Fruit fly (Drosophila melanogaster) whole organism, wandering third instar larva: ENCODE measurements around the gene Nhe3.

Experiments used
- Abd-B ChIP-seq: fragments of >200 bp; optimal IDR thresholded peaks from 2 replicates; lab custom pipeline; 2017; ENCODE audit warnings: missing biosample characterization, missing genetic modification characterization
- CrebA ChIP-seq: fragments of 200-800 bp; sonication (Bioruptor generic); optimal IDR thresholded peaks from 2 replicates; lab custom pipeline; 2016; ENCODE audit warnings: missing biosample characterization, mild to moderate bottlenecking, missing genetic modification characterization, borderline replicate concordance
- Dfd ChIP-seq: fragments of >200 bp; optimal IDR thresholded peaks from 2 replicates; lab custom pipeline; 2017; ENCODE audit warnings: missing biosample characterization, missing genetic modification characterization
- Dif ChIP-seq: fragments of 200-275, 200-300 bp; sonication (Bioruptor generic); optimal IDR thresholded peaks from 2 replicates; lab custom pipeline; 2018; ENCODE audit warnings: missing biosample characterization, missing genetic modification characterization; ENCODE audit not compliant: partially characterized antibody
- GATAd ChIP-seq: sonication (Bioruptor generic); optimal IDR thresholded peaks from 2 replicates; lab custom pipeline; 2016; ENCODE audit warnings: missing biosample characterization, missing genetic modification characterization
- HLH106 ChIP-seq: fragments of 200-800 bp; optimal IDR thresholded peaks from 3 replicates; lab custom pipeline; 2019; ENCODE audit warnings: missing biosample characterization, mild to moderate bottlenecking, missing genetic modification characterization, moderate library complexity
- Hnf4 ChIP-seq: fragments of 200-800 bp; sonication (Bioruptor generic); optimal IDR thresholded peaks from 2 replicates; lab custom pipeline; 2016; ENCODE audit warnings: missing biosample characterization, mild to moderate bottlenecking, missing genetic modification characterization
- Hr78 ChIP-seq: fragments of >200 bp; optimal IDR thresholded peaks from 2 replicates; lab custom pipeline; 2017; ENCODE audit warnings: missing biosample characterization, missing genetic modification characterization
- Hr83 ChIP-seq: fragments of 200-300 bp; sonication (Bioruptor generic); optimal IDR thresholded peaks from 2 replicates; lab custom pipeline; 2016; ENCODE audit warnings: missing biosample characterization, mild to moderate bottlenecking, missing genetic modification characterization, moderate library complexity; ENCODE audit not compliant: poor library complexity, severe bottlenecking
- Mio ChIP-seq: sonication (Bioruptor generic); optimal IDR thresholded peaks from 2 replicates; lab custom pipeline; 2016; ENCODE audit warnings: missing biosample characterization, missing genetic modification characterization
- Myc ChIP-seq: fragments of >200 bp; optimal IDR thresholded peaks from 2 replicates; lab custom pipeline; 2017
- N ChIP-seq: fragments of >200 bp; optimal IDR thresholded peaks from 2 replicates; lab custom pipeline; 2018; ENCODE audit warnings: missing biosample characterization, missing external identifiers, missing genetic modification characterization
- OdsH ChIP-seq: fragments of 200-800 bp; sonication (Bioruptor generic); optimal IDR thresholded peaks from 2 replicates; lab custom pipeline; 2016; ENCODE audit warnings: missing biosample characterization, mild to moderate bottlenecking, missing genetic modification characterization
- Rel ChIP-seq, 2 experiments: fragments of 200-800 bp; sonication (Bioruptor generic) in 1 of 2; optimal IDR thresholded peaks; 2 replicates in 1 of 2; 3 replicates in 1 of 2; lab custom pipeline; 2016 to 2019; ENCODE audit warnings: mild to moderate bottlenecking in 2 of 2, missing biosample characterization in 2 of 2, missing genetic modification characterization in 2 of 2, moderate library complexity in 1 of 2
- Sp1 ChIP-seq: fragments of 200-800 bp; sonication (Bioruptor generic); optimal IDR thresholded peaks from 3 replicates; lab custom pipeline; 2019; ENCODE audit warnings: missing biosample characterization, mild to moderate bottlenecking, missing genetic modification characterization, moderate library complexity
- dl ChIP-seq, 2 experiments: fragments of 175-275, 200-275 bp in 1 of 2; fragments of 200-275 bp in 1 of 2; sonication (Bioruptor generic); optimal IDR thresholded peaks; lab custom pipeline; 2018; ENCODE audit warnings: mild to moderate bottlenecking in 2 of 2, missing biosample characterization in 2 of 2, missing genetic modification characterization in 2 of 2, moderate library complexity in 2 of 2; ENCODE audit not compliant: partially characterized antibody in 2 of 2, insufficient read depth in 1 of 2
- dmrt93B ChIP-seq: fragments of 200-800 bp; sonication (Bioruptor generic); optimal IDR thresholded peaks from 2 replicates; lab custom pipeline; 2018; ENCODE audit warnings: missing biosample characterization, mild to moderate bottlenecking, missing genetic modification characterization
- foxo ChIP-seq, 2 experiments: fragments of 200-800 bp; sonication (Bioruptor generic); optimal IDR thresholded peaks; 2 replicates in 1 of 2; 3 replicates in 1 of 2; lab custom pipeline; 2016 to 2017; ENCODE audit warnings: missing biosample characterization in 2 of 2, missing genetic modification characterization in 2 of 2
- fru ChIP-seq: fragments of 200-800 bp; sonication (Bioruptor generic); optimal IDR thresholded peaks from 3 replicates; lab custom pipeline; 2016; ENCODE audit warnings: missing biosample characterization, mild to moderate bottlenecking, missing genetic modification characterization
- h ChIP-seq: fragments of 200-800 bp; sonication (Bioruptor generic); optimal IDR thresholded peaks from 3 replicates; lab custom pipeline; 2016; ENCODE audit warnings: missing biosample characterization, mild to moderate bottlenecking, missing genetic modification characterization
- lola ChIP-seq: fragments of >200 bp; optimal IDR thresholded peaks from 2 replicates; lab custom pipeline; 2017; ENCODE audit warnings: missing biosample characterization, missing genetic modification characterization
- psq ChIP-seq: fragments of 200-800 bp; sonication (Bioruptor generic); optimal IDR thresholded peaks from 3 replicates; lab custom pipeline; 2017; ENCODE audit warnings: missing biosample characterization, mild to moderate bottlenecking, missing genetic modification characterization, moderate library complexity
- rgr ChIP-seq: fragments of 200-800 bp; sonication (Bioruptor generic); optimal IDR thresholded peaks from 3 replicates; lab custom pipeline; 2016; ENCODE audit warnings: missing biosample characterization, mild to moderate bottlenecking, missing genetic modification characterization
- woc ChIP-seq: sonication (Bioruptor generic); optimal IDR thresholded peaks from 2 replicates; lab custom pipeline; 2016; ENCODE audit warnings: missing biosample characterization, mild to moderate bottlenecking, missing genetic modification characterization

Nhe3 gene

DNA sequence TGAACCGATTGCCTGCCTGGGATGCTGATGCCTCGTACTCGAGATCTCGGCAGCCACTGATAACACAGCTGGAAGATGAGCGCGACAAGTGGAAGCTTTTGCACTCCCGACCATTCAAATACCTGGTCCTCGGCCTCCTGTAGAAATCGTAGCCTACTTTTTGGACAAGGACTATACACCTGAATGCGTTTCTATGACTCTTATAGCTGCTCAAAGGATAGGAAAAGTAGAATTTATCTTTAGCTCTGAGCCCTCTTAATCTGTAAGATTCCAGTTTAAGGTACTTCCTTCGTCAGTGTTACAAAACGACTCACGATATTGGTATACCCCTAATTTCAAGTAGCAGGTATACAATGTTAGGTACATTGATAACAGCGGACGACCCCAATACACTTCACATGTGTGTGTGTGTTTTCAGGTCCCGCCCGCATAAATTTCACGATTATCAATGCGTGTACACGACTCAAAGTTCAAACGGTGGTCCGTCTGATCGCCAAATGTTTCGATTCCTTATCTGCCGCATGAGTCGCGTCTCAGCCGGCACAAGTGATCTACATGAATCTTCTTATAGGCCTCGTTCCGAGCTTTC, 32.1 kb upstream of the Nhe3 start, which contains the start of gene AkhR:
TSS of gene AkhR (minus strand) at position 5 of the 589 bp plus-strand sequence.
- no peak for TF ChIP-seq Myc (lab: Kevin White, UChicago)
- no peak for TF ChIP-seq CrebA (GFP tag; lab: Kevin White, UChicago)
- TF ChIP-seq psq (GFP tag; lab: Kevin White, UChicago), result no peak
- no peak for TF ChIP-seq Abd-B (GFP tag; lab: Kevin White, UChicago)
- TF ChIP-seq Hnf4 (GFP tag; lab: Kevin White, UChicago), result no peak
- TF ChIP-seq N (GFP tag; lab: Kevin White, UChicago), result no peak
- TF ChIP-seq GATAd, result no peak
- TF ChIP-seq Dif (GFP tag; lab: Kevin White, UChicago), result no peak

DNA sequence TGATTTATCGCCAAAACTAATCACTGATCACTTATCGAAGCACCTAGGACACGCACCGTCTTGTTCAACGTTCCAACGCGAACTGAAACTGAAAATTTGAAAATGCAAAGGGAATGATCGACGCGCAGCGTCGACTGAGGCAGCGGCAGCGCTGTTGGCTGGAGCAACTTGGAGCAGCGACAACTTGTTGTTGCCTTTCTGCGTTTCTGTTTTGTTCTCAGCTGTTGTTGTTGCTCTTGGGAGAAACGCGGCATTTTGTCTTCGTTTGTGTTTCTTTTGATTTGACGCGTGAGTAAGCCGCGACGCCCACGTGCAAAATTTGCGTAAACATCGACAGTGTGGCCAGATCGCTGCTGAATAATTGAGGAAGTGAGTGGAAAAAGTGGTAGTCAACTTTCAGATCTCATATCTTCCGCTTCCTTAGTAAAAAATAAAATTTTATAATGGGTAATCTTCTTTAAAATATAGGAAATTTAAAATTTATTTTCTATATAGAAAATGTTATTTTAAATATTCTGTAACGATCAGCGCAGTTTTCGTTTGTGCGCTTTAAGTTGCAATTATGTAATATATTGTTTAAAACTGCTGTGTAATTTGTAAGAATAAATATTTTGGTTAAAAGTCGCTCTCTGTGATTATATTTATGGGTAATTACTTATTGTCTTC, 25.0 kb upstream of the Nhe3 start, which contains the start of gene Tsp:
TSS of gene Tsp (minus strand) at position 90 of the 666 bp plus-strand sequence.
- TF ChIP-seq OdsH (GFP tag; lab: Kevin White, UChicago), result no peak
- TF ChIP-seq psq (GFP tag; lab: Kevin White, UChicago), result peak; percentile 8

DNA sequence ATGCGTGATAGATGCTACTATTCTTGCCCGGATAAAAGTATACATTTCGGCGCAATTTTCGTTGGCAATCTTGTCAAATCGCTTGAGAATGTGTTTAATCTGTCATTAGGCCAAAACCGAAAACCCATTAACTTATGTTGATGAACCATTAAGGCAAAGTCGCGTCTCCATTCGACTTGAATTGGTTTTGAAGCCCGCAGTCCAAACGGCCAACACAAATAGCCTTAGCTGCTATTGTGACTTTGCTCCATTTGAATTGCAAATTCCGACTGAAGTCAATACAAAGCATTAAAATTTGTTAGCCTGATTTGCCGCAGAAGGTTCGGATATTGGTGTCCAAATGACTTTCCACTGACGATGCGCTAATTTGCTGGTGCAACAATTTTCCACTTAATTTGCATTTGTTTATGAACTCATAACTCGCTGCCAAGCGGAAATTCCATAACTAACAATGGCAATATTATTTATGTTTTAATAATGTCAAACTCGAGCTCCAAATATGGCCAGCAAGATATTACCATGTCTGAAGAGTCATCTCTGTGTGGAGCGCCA, 22.3 kb upstream of the Nhe3 start:
- TF ChIP-seq lola (GFP tag; lab: Kevin White, UChicago) (no peak), OdsH (GFP tag; lab: Kevin White, UChicago) (no peak), dl (GFP tag; optimal IDR thresholded peaks at IDR 0.05; lab: Kevin White, UChicago; ENCODE audit: insufficient read depth in 1 of 2, partially characterized antibody in 2 of 2) (no peak), N (GFP tag; lab: Kevin White, UChicago) (no peak), Rel (GFP tag; optimal IDR thresholded peaks at IDR 0.05; lab: Kevin White, UChicago) (no peak), Rel (tag; optimal IDR thresholded peaks at IDR 0.05; lab: Kevin White, UChicago) (no peak), h (GFP tag; lab: Kevin White, UChicago) (no peak), woc (GFP tag; lab: Kevin White, UChicago) (no peak), Dfd (GFP tag; lab: Kevin White, UChicago) (no peak), Sp1 (GFP tag; lab: Kevin White, UChicago) (no peak), Hr78 (GFP tag; lab: Kevin White, UChicago) (no peak), psq (GFP tag; lab: Kevin White, UChicago) (no peak), Abd-B (GFP tag; lab: Kevin White, UChicago) (no peak)

DNA sequence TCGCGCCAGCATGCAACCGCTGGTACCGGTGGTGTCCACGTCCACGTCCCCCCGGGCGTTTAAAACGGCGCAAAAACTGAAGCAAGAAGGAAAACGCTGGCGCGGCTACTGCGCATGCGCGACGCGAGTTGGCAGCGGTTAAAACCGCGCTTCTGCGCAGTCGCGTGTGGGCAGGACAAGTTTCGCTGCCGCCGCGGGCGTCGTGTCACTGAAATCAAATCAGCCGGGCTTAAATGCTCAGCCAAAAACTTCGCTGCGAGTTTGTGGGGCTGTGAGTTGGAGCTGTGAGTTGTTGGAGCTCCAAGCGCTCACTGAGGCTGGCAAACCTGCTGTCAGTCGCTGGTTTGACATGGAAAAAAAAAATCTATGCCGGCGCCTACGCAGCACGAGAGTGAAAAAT, 20.9 kb upstream of the Nhe3 start:
- TF ChIP-seq psq (GFP tag; lab: Kevin White, UChicago) (no peak), rgr (no peak), dl (GFP tag; optimal IDR thresholded peaks at IDR 0.05; lab: Kevin White, UChicago; ENCODE audit: insufficient read depth in 1 of 2, partially characterized antibody in 2 of 2) (no peak), Hr83 (GFP tag; lab: Kevin White, UChicago) (no peak), CrebA (GFP tag; lab: Kevin White, UChicago) (no peak), Dif (GFP tag; lab: Kevin White, UChicago) (no peak)
- TF ChIP-seq, all 38 proteins: peak for 0

DNA sequence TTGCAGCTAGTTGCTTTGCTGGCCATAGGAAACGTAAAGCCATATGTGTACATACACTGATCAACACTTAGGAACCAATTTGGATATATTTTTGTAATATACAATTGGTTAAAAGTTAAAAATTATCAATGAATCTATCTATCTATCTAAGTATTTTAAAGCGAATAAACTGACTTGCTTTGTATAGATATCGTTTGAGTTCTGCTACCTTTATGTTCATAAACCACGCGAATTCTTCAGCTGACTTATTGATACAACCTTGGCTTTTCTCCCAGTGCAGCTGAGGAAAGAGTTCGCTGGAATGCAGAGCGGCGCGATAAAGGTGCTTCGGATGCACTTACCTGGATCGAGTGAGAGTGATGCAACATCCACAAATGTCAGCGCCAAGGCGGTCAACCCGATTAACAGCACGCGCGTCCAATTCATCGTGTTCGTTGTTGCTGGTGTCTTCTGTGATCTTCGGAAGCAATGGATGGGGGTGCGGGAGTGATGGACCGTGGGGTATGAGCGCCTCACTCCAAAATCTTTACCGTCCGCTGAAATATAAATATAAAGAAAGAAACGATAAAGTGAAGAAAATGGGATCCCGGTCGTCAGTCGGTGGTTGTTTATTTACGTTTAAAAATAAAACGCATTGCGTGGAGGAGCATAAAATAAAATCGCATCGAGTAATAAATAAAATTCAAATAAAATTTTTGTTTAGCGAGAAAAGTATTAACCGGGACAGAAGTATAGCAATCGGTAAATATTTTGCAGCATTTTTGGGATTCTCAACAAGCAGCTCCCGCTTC, 17.4 kb upstream of the Nhe3 start:
- no peak for TF ChIP-seq Dif (GFP tag; lab: Kevin White, UChicago)
- TF ChIP-seq Rel (GFP tag; optimal IDR thresholded peaks at IDR 0.05; lab: Kevin White, UChicago), result no peak
- no peak for TF ChIP-seq Rel (tag; optimal IDR thresholded peaks at IDR 0.05; lab: Kevin White, UChicago)
- TF ChIP-seq Abd-B (GFP tag; lab: Kevin White, UChicago), result no peak
- TF ChIP-seq h (GFP tag; lab: Kevin White, UChicago), result peak; percentile 5
- no peak for TF ChIP-seq GATAd
- TF ChIP-seq dmrt93B, result no peak
- no peak for TF ChIP-seq HLH106 (tag; lab: Kevin White, UChicago)
- TF ChIP-seq fru (GFP tag; lab: Kevin White, UChicago), result peak; percentile 16
- TF ChIP-seq Sp1 (GFP tag; lab: Kevin White, UChicago), result no peak
- no peak for TF ChIP-seq Dfd (GFP tag; lab: Kevin White, UChicago)
- TF ChIP-seq Mio (GFP tag; lab: Kevin White, UChicago), result no peak
- peak in 1 of 2 experiments; percentile 5 for TF ChIP-seq foxo (GFP tag; optimal IDR thresholded peaks at IDR 0.05; lab: Kevin White, UChicago)
- no peak for TF ChIP-seq Hr83 (GFP tag; lab: Kevin White, UChicago)
